Worm (Caenorhabditis elegans) whole organism, L2 larva: ENCODE measurements around the gene F10E9.3.

Experiments
- C34F6.9 ChIP-seq: fragments of 150-350 bp; optimal IDR thresholded peaks from 2 replicates; lab custom pipeline; 2014; ENCODE audit warnings: missing biosample characterization, missing genetic modification characterization
- F13H6.1 ChIP-seq: sonication (generic microtip); optimal IDR thresholded peaks from 2 replicates; lab custom pipeline; 2016; ENCODE audit warnings: missing genetic modification characterization, missing compliant biosample characterization
- R02D3.7 ChIP-seq: fragments of 150-350 bp; optimal IDR thresholded peaks from 2 replicates; lab custom pipeline; 2014; ENCODE audit warnings: missing biosample characterization, missing genetic modification characterization
- Y55F3AM.14 ChIP-seq: fragments of 200-800 bp; sonication (Bioruptor generic); optimal IDR thresholded peaks from 2 replicates; lab custom pipeline; 2018; ENCODE audit warnings: mild to moderate bottlenecking, missing genetic modification characterization, missing compliant biosample characterization
- ZK546.5 ChIP-seq: sonication (generic microtip); optimal IDR thresholded peaks from 2 replicates; lab custom pipeline; 2017; ENCODE audit warnings: missing biosample characterization, missing genetic modification characterization
- alr-1 ChIP-seq: fragments of 150-350 bp; optimal IDR thresholded peaks from 2 replicates; lab custom pipeline; 2014; ENCODE audit warnings: missing biosample characterization, missing genetic modification characterization
- aly-2 ChIP-seq: fragments of 150-350 bp; optimal IDR thresholded peaks from 2 replicates; lab custom pipeline; 2014; ENCODE audit warnings: missing biosample characterization, missing genetic modification characterization
- ama-1 ChIP-seq: fragments of 150-350 bp; optimal IDR thresholded peaks from 2 replicates; lab custom pipeline; 2018; ENCODE audit warnings: inconsistent platforms
- blmp-1 ChIP-seq: sonication (generic microtip); optimal IDR thresholded peaks from 2 replicates; lab custom pipeline; 2017; ENCODE audit warnings: missing genetic modification characterization, mild to moderate bottlenecking, missing compliant biosample characterization, antibody characterized with exemption, moderate library complexity; ENCODE audit not compliant: insufficient read depth
- ceh-16 ChIP-seq: fragments of 150-350 bp; optimal IDR thresholded peaks from 2 replicates; lab custom pipeline; 2014; ENCODE audit warnings: missing biosample characterization, missing genetic modification characterization
- ceh-82 ChIP-seq: fragments of 150-350 bp; optimal IDR thresholded peaks from 2 replicates; lab custom pipeline; 2014; ENCODE audit warnings: missing biosample characterization, missing genetic modification characterization
- crh-2 ChIP-seq: sonication (generic microtip); optimal IDR thresholded peaks from 2 replicates; lab custom pipeline; 2017; ENCODE audit warnings: missing biosample characterization, missing genetic modification characterization
- elt-1 ChIP-seq: fragments of 150-350 bp; optimal IDR thresholded peaks from 2 replicates; lab custom pipeline; 2014; ENCODE audit warnings: missing biosample characterization, missing genetic modification characterization
- elt-3 ChIP-seq: sonication (generic microtip); optimal IDR thresholded peaks from 2 replicates; lab custom pipeline; 2017; ENCODE audit warnings: missing biosample characterization, missing genetic modification characterization
- fos-1 ChIP-seq: fragments of 150-350 bp; optimal IDR thresholded peaks from 2 replicates; lab custom pipeline; 2014; ENCODE audit warnings: missing biosample characterization, missing genetic modification characterization
- gmeb-1 ChIP-seq: fragments of 150-350 bp; optimal IDR thresholded peaks from 2 replicates; lab custom pipeline; 2014; ENCODE audit warnings: missing biosample characterization, missing genetic modification characterization
- lin-11 ChIP-seq: fragments of 150-350 bp; sonication (generic microtip); optimal IDR thresholded peaks from 2 replicates; lab custom pipeline; 2014; ENCODE audit warnings: missing biosample characterization, missing genetic modification characterization, inconsistent platforms, mixed read lengths
- lin-39 ChIP-seq: fragments of 150-350 bp; optimal IDR thresholded peaks from 2 replicates; lab custom pipeline; 2014; ENCODE audit warnings: missing biosample characterization, missing genetic modification reagents, missing genetic modification characterization
- lsy-2 ChIP-seq, 2 experiments: fragments of 150-350 bp in 1 of 2; sonication (generic microtip) in 1 of 2; optimal IDR thresholded peaks; 2 replicates each; lab custom pipeline; 2014 to 2017; ENCODE audit warnings: missing biosample characterization in 2 of 2, missing genetic modification characterization in 2 of 2
- mab-5 ChIP-seq: fragments of 150-350 bp; optimal IDR thresholded peaks from 2 replicates; lab custom pipeline; 2014; ENCODE audit warnings: missing biosample characterization, missing genetic modification characterization
- mbf-1 ChIP-seq: sonication (generic microtip); optimal IDR thresholded peaks from 2 replicates; lab custom pipeline; 2017; ENCODE audit warnings: missing biosample characterization, missing genetic modification characterization
- mdl-1 ChIP-seq, 2 experiments: fragments of 150-350 bp in 1 of 2; sonication (generic microtip) in 1 of 2; optimal IDR thresholded peaks; 2 replicates each; lab custom pipeline; 2017; ENCODE audit warnings: missing biosample characterization in 2 of 2, missing genetic modification characterization in 2 of 2
- nhr-129 ChIP-seq: fragments of 150-350 bp; optimal IDR thresholded peaks from 2 replicates; lab custom pipeline; 2014; ENCODE audit warnings: missing biosample characterization, missing genetic modification characterization
- nhr-237 ChIP-seq: fragments of 150-350 bp; optimal IDR thresholded peaks from 2 replicates; lab custom pipeline; 2014; ENCODE audit warnings: missing biosample characterization, missing genetic modification characterization
- nhr-6 ChIP-seq: fragments of 150-350 bp; optimal IDR thresholded peaks from 2 replicates; lab custom pipeline; 2014; ENCODE audit warnings: missing biosample characterization, missing genetic modification characterization
- nhr-77 ChIP-seq: fragments of 150-350 bp; optimal IDR thresholded peaks from 2 replicates; lab custom pipeline; 2014; ENCODE audit warnings: missing biosample characterization, missing genetic modification characterization
- skn-1 ChIP-seq: sonication (generic microtip); optimal IDR thresholded peaks from 2 replicates; lab custom pipeline; 2017; ENCODE audit warnings: missing biosample characterization, missing genetic modification characterization
- sma-9 ChIP-seq, 2 experiments: fragments of 150-350 bp in 1 of 2; sonication (generic microtip) in 1 of 2; optimal IDR thresholded peaks; 2 replicates each; lab custom pipeline; 2014 to 2016; ENCODE audit warnings: missing genetic modification characterization in 2 of 2, mild to moderate bottlenecking in 1 of 2, missing biosample characterization in 1 of 2, missing compliant biosample characterization in 1 of 2, missing genetic modification reagents in 1 of 2, moderate library complexity in 1 of 2
- snpc-4 ChIP-seq: fragments of 150-350 bp; optimal IDR thresholded peaks from 2 replicates; lab custom pipeline; 2014; ENCODE audit warnings: missing biosample characterization, missing genetic modification characterization
- unc-55 ChIP-seq: fragments of 150-350 bp; sonication (generic microtip); optimal IDR thresholded peaks from 3 replicates; lab custom pipeline; 2014; ENCODE audit warnings: missing biosample characterization, missing genetic modification reagents, missing genetic modification characterization
- unc-62 ChIP-seq: fragments of 150-350 bp; optimal IDR thresholded peaks from 2 replicates; lab custom pipeline; 2014; ENCODE audit warnings: missing biosample characterization, missing genetic modification reagents, missing genetic modification characterization
- zag-1 ChIP-seq: fragments of 150-350 bp; optimal IDR thresholded peaks from 2 replicates; lab custom pipeline; 2014; ENCODE audit warnings: missing biosample characterization, missing genetic modification characterization
- ztf-1 ChIP-seq: fragments of 200-800 bp; sonication (Bioruptor generic); conservative IDR thresholded peaks from 2 replicates; pipeline ENCODE4 v1.3.6; 2022; ENCODE audit warnings: missing genetic modification characterization, missing compliant biosample characterization
- ztf-11 ChIP-seq: sonication (generic microtip); optimal IDR thresholded peaks from 2 replicates; lab custom pipeline; 2017; ENCODE audit warnings: missing biosample characterization, missing genetic modification characterization
- ztf-4 ChIP-seq: fragments of 150-350 bp; optimal IDR thresholded peaks from 2 replicates; lab custom pipeline; 2014; ENCODE audit warnings: missing biosample characterization, missing genetic modification characterization

Gene F10E9.3

DNA sequence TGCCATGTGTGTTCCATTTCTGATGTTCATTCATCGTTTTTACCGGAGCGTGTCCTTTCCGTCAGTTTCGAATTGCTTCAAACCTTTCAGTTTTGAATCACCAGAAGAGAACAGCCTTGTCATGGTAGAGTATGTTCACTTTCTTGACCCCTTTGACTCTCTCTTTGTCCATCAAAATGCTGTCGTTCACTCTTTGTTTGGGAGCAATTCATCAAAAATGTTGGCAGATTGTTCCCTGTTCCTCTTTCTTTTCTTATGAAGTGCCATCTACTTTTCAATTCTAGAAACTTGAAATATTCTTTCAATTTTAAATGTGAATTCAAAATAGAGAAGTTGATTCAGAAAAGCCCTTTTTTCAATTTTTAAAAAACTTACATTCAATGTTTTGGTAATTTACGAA, 29.5 kb upstream of the F10E9.3 start:
- peak; percentile 33 for TF ChIP-seq unc-55
- no peak for TF ChIP-seq ZK546.5 (tag; lab: Kevin White, UChicago)
- TF ChIP-seq, all 48 proteins: peak for 1

DNA sequence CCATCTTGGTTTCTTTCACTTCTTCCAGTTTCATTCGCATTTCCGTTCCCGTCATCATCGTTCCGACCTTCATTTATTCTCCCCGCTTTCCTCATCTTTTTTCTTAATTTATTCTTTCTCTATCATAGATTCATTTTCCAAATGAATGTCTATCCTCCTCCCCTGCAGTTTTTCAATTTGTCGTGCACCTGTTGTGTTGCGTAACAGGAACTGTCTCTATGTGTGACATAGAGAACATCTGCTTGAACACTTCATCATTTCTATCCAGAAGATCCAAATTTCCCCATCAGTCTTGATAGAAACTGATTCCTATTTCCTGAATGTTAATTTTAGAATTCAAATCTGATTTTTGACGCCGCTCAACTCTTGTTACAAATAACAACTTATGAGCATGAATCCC, 27.3 kb upstream of the F10E9.3 start:
- TF ChIP-seq fos-1 (tag; lab: Kevin White, UChicago) = no peak
- no peak for TF ChIP-seq blmp-1 (tag; lab: Kevin White, UChicago)
- no peak for TF ChIP-seq sma-9 (GFP tag; optimal IDR thresholded peaks at IDR 0.05; lab: Kevin White, UChicago)
- no peak for TF ChIP-seq sma-9 (tag; optimal IDR thresholded peaks at IDR 0.05; lab: Kevin White, UChicago)
- no peak for TF ChIP-seq alr-1 (tag; lab: Kevin White, UChicago)
- no peak for TF ChIP-seq ztf-11 (tag; lab: Kevin White, UChicago)
- TF ChIP-seq lin-39 (tag; lab: Kevin White, UChicago) = no peak
- TF ChIP-seq elt-1 (tag; lab: Kevin White, UChicago) = no peak
- no peak for TF ChIP-seq lin-11 (tag; lab: Kevin White, UChicago)
- no peak for TF ChIP-seq ama-1
- TF ChIP-seq ceh-16 (tag; lab: Kevin White, UChicago) = no peak
- no peak for TF ChIP-seq nhr-129 (tag; lab: Kevin White, UChicago)

DNA sequence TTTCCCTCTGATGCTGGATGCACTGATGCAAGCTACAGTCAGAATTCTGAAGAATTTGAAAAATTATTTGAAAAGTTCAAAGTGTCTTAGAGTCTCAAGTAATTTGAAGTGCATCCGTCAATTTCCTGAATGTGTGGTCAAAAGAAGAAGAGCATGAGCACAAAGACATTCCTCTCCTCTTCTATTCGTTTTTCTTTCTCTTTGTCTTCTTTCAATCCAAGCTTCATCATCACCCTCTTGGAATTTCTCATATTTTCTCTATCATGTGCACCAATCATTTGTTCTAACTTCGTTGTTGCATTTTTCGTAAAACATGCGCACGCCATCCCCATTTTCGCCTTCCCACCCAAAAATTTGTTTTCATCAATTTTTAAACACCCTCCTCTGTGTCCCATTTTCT, 24.8 kb upstream of the F10E9.3 start:
- no peak for TF ChIP-seq ZK546.5 (tag; lab: Kevin White, UChicago)
- no peak for TF ChIP-seq R02D3.7 (tag; lab: Kevin White, UChicago)
- TF ChIP-seq unc-55 = peak; percentile 42
- TF ChIP-seq, all 48 proteins: peak for 1

DNA sequence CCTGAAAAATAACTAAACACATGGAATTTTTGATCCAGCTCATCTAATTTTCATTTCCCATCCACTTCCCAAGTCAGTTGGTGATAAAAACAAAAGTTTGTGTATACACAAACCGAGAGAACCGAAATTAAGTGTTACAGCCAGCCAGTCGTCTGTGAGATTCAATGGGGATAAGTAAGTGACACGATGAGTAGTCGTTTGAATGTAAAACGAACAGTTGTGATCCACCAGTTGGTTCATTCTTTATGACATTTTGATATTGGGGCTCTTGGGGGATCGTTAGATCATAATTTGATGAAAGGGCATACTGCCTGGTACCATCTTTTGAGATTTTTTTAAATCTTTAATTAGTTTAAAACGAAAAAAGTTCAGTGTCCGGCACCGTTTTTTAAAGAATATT, 24.0 kb upstream of the F10E9.3 start:
- TF ChIP-seq crh-2 (tag; lab: Kevin White, UChicago) (no peak), Y55F3AM.14 (GFP tag; lab: Kevin White, UChicago) (no peak), mdl-1 (tag; optimal IDR thresholded peaks at IDR 0.05; lab: Kevin White, UChicago) (no peak), nhr-6 (no peak), unc-55 (no peak), snpc-4 (no peak), nhr-77 (tag; lab: Kevin White, UChicago) (no peak), skn-1 (tag; lab: Kevin White, UChicago) (no peak), ztf-11 (tag; lab: Kevin White, UChicago) (no peak), unc-62 (GFP tag; lab: Kevin White, UChicago) (no peak), ztf-4 (no peak), ztf-1 (GFP tag; lab: Robert Waterston, UW) (no peak), gmeb-1 (tag; lab: Kevin White, UChicago) (no peak), zag-1 (tag; lab: Kevin White, UChicago) (no peak), nhr-237 (tag; lab: Kevin White, UChicago) (no peak), elt-3 (tag; lab: Kevin White, UChicago) (no peak)

ce11 chrIII:8287519-8287918, 23.3 kb upstream of the F10E9.3 start:
- peak; percentile 61 for TF ChIP-seq F13H6.1 (tag; lab: Kevin White, UChicago)
- TF ChIP-seq C34F6.9 (tag; lab: Kevin White, UChicago) = peak; percentile 43
- TF ChIP-seq ZK546.5 (tag; lab: Kevin White, UChicago) = no peak
- TF ChIP-seq nhr-77 (tag; lab: Kevin White, UChicago) = no peak
- TF ChIP-seq mdl-1 (tag; optimal IDR thresholded peaks at IDR 0.05; lab: Kevin White, UChicago) = peak in 1 of 2 experiments; percentile 14
- TF ChIP-seq zag-1 (tag; lab: Kevin White, UChicago) = peak; percentile 41
- no peak for TF ChIP-seq aly-2 (tag; lab: Kevin White, UChicago)
- TF ChIP-seq Y55F3AM.14 (GFP tag; lab: Kevin White, UChicago) = peak; percentile 36
- no peak for TF ChIP-seq ceh-16 (tag; lab: Kevin White, UChicago)
- TF ChIP-seq unc-62 (GFP tag; lab: Kevin White, UChicago) = peak; percentile 11
- peak; percentile 42 for TF ChIP-seq nhr-129 (tag; lab: Kevin White, UChicago)
- TF ChIP-seq mbf-1 (tag; lab: Kevin White, UChicago) = no peak
- TF ChIP-seq mab-5 (tag; lab: Kevin White, UChicago) = peak; percentile 74
- TF ChIP-seq lin-11 (tag; lab: Kevin White, UChicago) = no peak
- TF ChIP-seq lsy-2 (tag; optimal IDR thresholded peaks at IDR 0.05; lab: Kevin White, UChicago) = peak in 1 of 2 experiments; percentile 49
- no peak for TF ChIP-seq ceh-82 (tag; lab: Kevin White, UChicago)
- TF ChIP-seq elt-3 (tag; lab: Kevin White, UChicago) = no peak
- no peak for TF ChIP-seq fos-1 (tag; lab: Kevin White, UChicago)
- no peak for TF ChIP-seq lin-39 (tag; lab: Kevin White, UChicago)
